Fruit fly (Drosophila melanogaster): ENCODE data around the gene Dci.
A peak's percentile ranks its signal among the peaks of the same experiment; 100 is the strongest.

The Dci gene

DNA sequence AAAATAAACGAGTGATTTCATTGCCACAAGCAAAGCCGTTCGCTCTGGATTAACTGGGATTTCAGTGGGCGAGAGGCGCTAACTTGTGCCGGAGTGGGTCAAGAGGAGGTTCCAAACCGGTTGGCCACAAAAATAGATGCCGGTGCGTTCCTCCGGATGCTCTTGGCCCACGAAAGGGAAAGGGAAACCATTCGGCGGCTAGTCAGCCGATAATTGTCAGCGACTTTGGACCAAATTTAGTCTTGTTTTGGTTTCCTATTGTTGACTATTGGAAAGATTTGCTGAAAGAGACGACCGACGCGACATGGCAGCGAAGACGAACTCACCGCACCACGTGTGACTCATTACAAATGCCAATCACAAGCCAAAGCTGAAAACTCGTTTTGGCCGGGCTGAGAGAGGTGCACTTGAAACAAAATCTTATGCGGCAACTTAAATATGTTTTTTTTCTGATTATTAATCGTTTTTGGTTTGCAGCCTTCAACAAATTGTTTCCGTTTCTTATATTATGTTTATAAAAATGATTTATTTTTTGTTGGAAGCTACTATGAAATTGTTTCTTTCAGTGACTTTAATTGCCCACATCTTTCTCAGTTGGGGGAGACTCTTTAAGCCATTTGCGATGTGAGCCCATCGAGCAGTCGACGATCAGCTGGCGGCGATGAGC, 44.3 kb downstream of the Dci start, which contains the start of gene CG34056 (continued):
- no peak for TF ChIP-seq Scr (GFP tag; IDR thresholded peaks at IDR 0.05; ENCODE audit: partially characterized antibody)
- peak; percentile 94 for TF ChIP-seq Asciz (GFP tag; optimal IDR thresholded peaks at IDR 0.05)
- TF ChIP-seq CG4424 (GFP tag; optimal IDR thresholded peaks at IDR 0.05): peak; percentile 95
- TF ChIP-seq CG13894 (tag; optimal IDR thresholded peaks at IDR 0.05): peak; percentile 82
- peak; percentile 94 for TF ChIP-seq kay (GFP tag; optimal IDR thresholded peaks at IDR 0.05)
- peak; percentile 82 for TF ChIP-seq CG2120 (GFP tag; optimal IDR thresholded peaks at IDR 0.05)
- TF ChIP-seq pzg (GFP tag; optimal IDR thresholded peaks at IDR 0.05): no peak
- TF ChIP-seq CG6654 (GFP tag; optimal IDR thresholded peaks at IDR 0.05): peak; percentile 82
- peak; percentile 64 for TF ChIP-seq Mad (GFP tag; optimal IDR thresholded peaks at IDR 0.05)
- TF ChIP-seq seq (GFP tag; IDR thresholded peaks at IDR 0.05): peak; percentile 93
- TF ChIP-seq CG9609 (GFP tag; optimal IDR thresholded peaks at IDR 0.05): peak; percentile 32
- peak; percentile 39 for TF ChIP-seq pros (GFP tag; optimal IDR thresholded peaks at IDR 0.05)
- peak; percentile 86 for TF ChIP-seq NK7.1 (GFP tag; optimal IDR thresholded peaks at IDR 0.05)
- TF ChIP-seq Six4 (GFP tag; optimal IDR thresholded peaks at IDR 0.05): peak; percentile 91
- peak; percentile 95 for TF ChIP-seq fd96Cb (tag; optimal IDR thresholded peaks at IDR 0.05)
- no peak for TF ChIP-seq CG15073 (GFP tag; optimal IDR thresholded peaks at IDR 0.05)
- TF ChIP-seq CG7556 (GFP tag; optimal IDR thresholded peaks at IDR 0.05): peak; percentile 92
- peak; percentile 79 for TF ChIP-seq sim (GFP tag; IDR thresholded peaks at IDR 0.05)
- TF ChIP-seq unpg (GFP tag; optimal IDR thresholded peaks at IDR 0.05): peak; percentile 95
- peak; percentile 58 for TF ChIP-seq CG10565 (GFP tag; optimal IDR thresholded peaks at IDR 0.05)
- TF ChIP-seq ERR (GFP tag; optimal IDR thresholded peaks at IDR 0.05): peak; percentile 59
- peak; percentile 60; the same call in 1 of the 2 replicates for TF ChIP-seq CG10321 (GFP tag; IDR thresholded peaks at IDR 0.05)
- TF ChIP-seq jing (GFP tag; optimal IDR thresholded peaks at IDR 0.05): peak; percentile 53
- no peak for TF ChIP-seq Dp (GFP tag; optimal IDR thresholded peaks at IDR 0.05)
- peak; percentile 92 for TF ChIP-seq CG17328 (GFP tag; IDR thresholded peaks at IDR 0.05)
- peak; percentile 92 for TF ChIP-seq esg (GFP tag; conservative IDR thresholded peaks at IDR 0.05)
- peak; percentile 86 for TF ChIP-seq CG6854 (GFP tag; optimal IDR thresholded peaks at IDR 0.05)
- no peak for TF ChIP-seq vnd (GFP tag; IDR thresholded peaks at IDR 0.05; ENCODE audit: partially characterized antibody)
- no peak for TF ChIP-seq sc (optimal IDR thresholded peaks at IDR 0.05)
- TF ChIP-seq sc (GFP tag; optimal IDR thresholded peaks at IDR 0.05): peak; percentile 72
- peak; percentile 83 for TF ChIP-seq eyg (GFP tag; optimal IDR thresholded peaks at IDR 0.05)
- peak; percentile 88 for TF ChIP-seq CG12391 (tag; optimal IDR thresholded peaks at IDR 0.05)
- peak; percentile 97 for TF ChIP-seq Rfx (GFP tag; IDR thresholded peaks at IDR 0.05)
- peak; percentile 86 for TF ChIP-seq dati (GFP tag; IDR thresholded peaks at IDR 0.05)
- peak in 1 of 2 experiments; percentile 93 for TF ChIP-seq Eip74EF (GFP tag; optimal IDR thresholded peaks at IDR 0.05)
- TF ChIP-seq CG17359 (tag; optimal IDR thresholded peaks at IDR 0.05): peak; percentile 96
- TF ChIP-seq gfzf (GFP tag; optimal IDR thresholded peaks at IDR 0.05): no peak
- TF ChIP-seq CG13424 (tag; optimal IDR thresholded peaks at IDR 0.05): peak; percentile 90
- TF ChIP-seq CG12659 (GFP tag; optimal IDR thresholded peaks at IDR 0.05): peak; percentile 86
- TF ChIP-seq GATAe (GFP tag; conservative IDR thresholded peaks at IDR 0.05): peak; percentile 83
- peak; percentile 93 for TF ChIP-seq CG14050 (GFP tag; IDR thresholded peaks at IDR 0.05)
- TF ChIP-seq Gug (GFP tag; IDR thresholded peaks at IDR 0.05): peak; percentile 84
- TF ChIP-seq inv (GFP tag; IDR thresholded peaks at IDR 0.05; ENCODE audit: partially characterized antibody): no peak
- TF ChIP-seq CoRest (tag; optimal IDR thresholded peaks at IDR 0.05): peak; percentile 87
- peak; percentile 83 for TF ChIP-seq CG11093 (GFP tag; IDR thresholded peaks at IDR 0.05)
- peak; percentile 89 for TF ChIP-seq CG6254 (GFP tag; optimal IDR thresholded peaks at IDR 0.05)
- peak; percentile 94 for TF ChIP-seq Sox100B (GFP tag; optimal IDR thresholded peaks at IDR 0.05)
- peak; percentile 32 for TF ChIP-seq Usf (GFP tag; optimal IDR thresholded peaks at IDR 0.05)
- peak; percentile 95 for TF ChIP-seq chm (GFP tag; IDR thresholded peaks at IDR 0.05)

Data from whole organism, embryonic.